Comparison of ENCODE assay signal across 3 worm cellular contexts in the genomic region with DNA sequence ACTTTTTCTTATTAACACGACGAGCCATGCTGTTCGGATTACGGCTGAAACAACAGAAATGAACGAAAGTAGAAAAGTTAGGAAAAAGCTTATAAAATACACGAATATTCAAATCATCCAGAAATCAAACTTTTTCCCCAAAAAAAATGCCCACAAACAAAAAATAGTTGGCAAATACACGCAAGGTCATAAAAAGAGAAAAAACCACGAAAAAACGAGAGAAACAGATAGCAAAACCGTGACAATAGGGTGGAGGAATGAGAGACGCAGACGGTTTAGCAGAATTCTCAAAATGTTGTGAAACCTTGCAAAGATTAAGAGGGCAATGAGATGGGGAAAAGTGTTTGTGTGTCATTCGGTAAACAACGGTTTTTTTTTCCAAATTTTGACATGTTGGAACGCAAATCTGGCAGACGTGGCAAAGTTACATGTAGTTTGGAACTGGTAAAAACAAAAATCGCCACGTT.
TF ChIP-seq lines count a peak whose summit lies in the region.

A gene (minus strand): TSS at position 51 of the 467 bp plus-strand sequence.

TF ChIP-seq in whole organism, L1 larva, 84 proteins besides CTCF, POLR2A, EP300 and RAD21 (continued from another document):
- TF ChIP-seq tbx-2 (tag; optimal IDR thresholded peaks at IDR 0.05; lab: Kevin White, UChicago) (no peak), C16A3.4 (tag; optimal IDR thresholded peaks at IDR 0.05; lab: Kevin White, UChicago) (no peak), lir-3 (tag; optimal IDR thresholded peaks at IDR 0.05; lab: Kevin White, UChicago; ENCODE audit: poor library complexity) (no peak), elt-3 (tag; optimal IDR thresholded peaks at IDR 0.05; lab: Kevin White, UChicago) (peak in 1 of 6 experiments; percentile 47), aly-2 (tag; optimal IDR thresholded peaks at IDR 0.05; lab: Kevin White, UChicago) (no peak), lin-14 (GFP tag; optimal IDR thresholded peaks at IDR 0.05; lab: Kevin White, UChicago) (peak; percentile 90), fkh-10 (GFP tag; optimal IDR thresholded peaks at IDR 0.05; lab: Kevin White, UChicago) (no peak), C34B4.2 (tag; optimal IDR thresholded peaks at IDR 0.05; lab: Kevin White, UChicago) (no peak), nhr-11 (tag; optimal IDR thresholded peaks at IDR 0.05; lab: Kevin White, UChicago) (no peak), unc-86 (tag; optimal IDR thresholded peaks at IDR 0.05; lab: Kevin White, UChicago) (no peak), swsn-7 (tag; optimal IDR thresholded peaks at IDR 0.05; lab: Kevin White, UChicago) (peak; percentile 12), vab-15 (tag; optimal IDR thresholded peaks at IDR 0.05; lab: Kevin White, UChicago) (no peak), pax-3 (tag; optimal IDR thresholded peaks at IDR 0.05; lab: Kevin White, UChicago) (no peak), lin-35 (GFP tag; optimal IDR thresholded peaks at IDR 0.05; lab: Kevin White, UChicago) (peak; percentile 10 to 44), dpl-1 (GFP tag; optimal IDR thresholded peaks at IDR 0.05; lab: Kevin White, UChicago) (peak in 2 of 3 experiments; percentile 5 to 23), fos-1 (tag; optimal IDR thresholded peaks at IDR 0.05; lab: Kevin White, UChicago) (no peak), nhr-85 (tag; lab: Kevin White, UChicago) (peak; percentile 57), ztf-11 (tag; optimal IDR thresholded peaks at IDR 0.05; lab: Kevin White, UChicago) (no peak), nhr-237 (tag; optimal IDR thresholded peaks at IDR 0.05; lab: Kevin White, UChicago) (peak; percentile 61), ceh-8 (GFP tag; optimal IDR thresholded peaks at IDR 0.05; lab: Kevin White, UChicago) (no peak), pqm-1 (tag; optimal IDR thresholded peaks at IDR 0.05; lab: Kevin White, UChicago) (no peak), pag-3 (tag; optimal IDR thresholded peaks at IDR 0.05; lab: Kevin White, UChicago; ENCODE audit: borderline replicate concordance, insufficient read depth) (peak; percentile 19), lsy-2 (tag; optimal IDR thresholded peaks at IDR 0.05; lab: Kevin White, UChicago) (no peak), grh-1 (GFP tag; IDR thresholded peaks at IDR 0.05; lab: Robert Waterston, UW) (no peak), nhr-20 (tag; optimal IDR thresholded peaks at IDR 0.05; lab: Kevin White, UChicago) (peak; percentile 41)

TF ChIP-seq in whole organism, L3 larva, 47 proteins besides CTCF, POLR2A, EP300 and RAD21 (continued from another document):
- TF ChIP-seq tbx-2 (tag; optimal IDR thresholded peaks at IDR 0.05; lab: Kevin White, UChicago) (no peak), ZK546.5 (tag; optimal IDR thresholded peaks at IDR 0.05; lab: Kevin White, UChicago) (no peak), nhr-237 (tag; optimal IDR thresholded peaks at IDR 0.05; lab: Kevin White, UChicago) (no peak), aly-2 (tag; optimal IDR thresholded peaks at IDR 0.05; lab: Kevin White, UChicago) (no peak), daf-12 (tag; optimal IDR thresholded peaks at IDR 0.05; lab: Kevin White, UChicago) (no peak), fos-1 (tag; optimal IDR thresholded peaks at IDR 0.05; lab: Kevin White, UChicago) (no peak), nhr-25 (tag; optimal IDR thresholded peaks at IDR 0.05; lab: Kevin White, UChicago) (peak; percentile 74), nhr-23 (tag; optimal IDR thresholded peaks at IDR 0.05; lab: Kevin White, UChicago) (no peak), pqm-1 (tag; optimal IDR thresholded peaks at IDR 0.05; lab: Kevin White, UChicago) (peak; percentile 50), nfya-1 (tag; optimal IDR thresholded peaks at IDR 0.05; lab: Kevin White, UChicago; ENCODE audit: insufficient read depth) (no peak), egl-5 (tag; optimal IDR thresholded peaks at IDR 0.05; lab: Kevin White, UChicago) (peak; percentile 91), elt-2 (tag; optimal IDR thresholded peaks at IDR 0.05; lab: Kevin White, UChicago) (peak; percentile 11), unc-39 (tag; optimal IDR thresholded peaks at IDR 0.05; lab: Kevin White, UChicago) (no peak), lin-39 (tag; optimal IDR thresholded peaks at IDR 0.05; lab: Kevin White, UChicago) (peak; percentile 14), nhr-43 (tag; optimal IDR thresholded peaks at IDR 0.05; lab: Kevin White, UChicago; ENCODE audit: poor library complexity, severe bottlenecking) (no peak), nhr-67 (tag; optimal IDR thresholded peaks at IDR 0.05; lab: Kevin White, UChicago) (no peak)

TF ChIP-seq in whole organism, L4 larva, 104 proteins besides CTCF, POLR2A, EP300 and RAD21 (continued from another document):
- TF ChIP-seq php-3 (GFP tag; IDR thresholded peaks at IDR 0.05; lab: Robert Waterston, UW), result 0 out of 2 replicates have a peak, but pooled peaks have one; percentile 30
- TF ChIP-seq hlh-11 (tag; optimal IDR thresholded peaks at IDR 0.05; lab: Kevin White, UChicago), result peak; percentile 19
- peak in 1 of 2 experiments; percentile 20 for TF ChIP-seq daf-16 (GFP tag; optimal IDR thresholded peaks at IDR 0.05; lab: Kevin White, UChicago)
- TF ChIP-seq daf-16 (tag; optimal IDR thresholded peaks at IDR 0.05; lab: Kevin White, UChicago), result no peak
- TF ChIP-seq spr-1 (tag; optimal IDR thresholded peaks at IDR 0.05; lab: Kevin White, UChicago), result no peak
- TF ChIP-seq spr-3 (GFP tag; optimal IDR thresholded peaks at IDR 0.05; lab: Kevin White, UChicago), result no peak
- peak; percentile 41; the same call in 1 of the 2 replicates for TF ChIP-seq dmd-6 (GFP tag; IDR thresholded peaks at IDR 0.05; lab: Robert Waterston, UW)
- no peak for TF ChIP-seq nhr-111 (GFP tag; optimal IDR thresholded peaks at IDR 0.05; lab: Kevin White, UChicago)
- TF ChIP-seq rbr-2 (tag; optimal IDR thresholded peaks at IDR 0.05; lab: Kevin White, UChicago), result no peak
